Fruit fly (Drosophila melanogaster) whole organism, embryonic: ENCODE measurements around the gene CG14302.

Experiments
- Atf-2 ChIP-seq: fragments of 200-800 bp; sonication (Bioruptor generic); optimal IDR thresholded peaks from 2 replicates; lab custom pipeline; 2016; ENCODE audit warnings: missing biosample characterization, missing genetic modification characterization
- Bteb2 ChIP-seq: fragments of 200-800 bp; sonication (Bioruptor generic); optimal IDR thresholded peaks from 2 replicates; lab custom pipeline; 2016; ENCODE audit warnings: missing biosample characterization, missing genetic modification characterization
- CG10147 ChIP-seq: fragments of 200-800 bp; sonication (Bioruptor generic); optimal IDR thresholded peaks from 2 replicates; lab custom pipeline; 2019; ENCODE audit warnings: missing biosample characterization, mild to moderate bottlenecking, missing genetic modification characterization, moderate library complexity
- CG10267 ChIP-seq: fragments of 200-800 bp; sonication (Bioruptor generic); optimal IDR thresholded peaks from 2 replicates; lab custom pipeline; 2018; ENCODE audit warnings: missing biosample characterization, mild to moderate bottlenecking, missing genetic modification characterization, moderate library complexity
- CG10462 ChIP-seq: fragments of 200-800 bp; sonication (Bioruptor generic); optimal IDR thresholded peaks from 2 replicates; lab custom pipeline; 2016; ENCODE audit warnings: missing biosample characterization, missing genetic modification characterization
- CG12391 ChIP-seq: fragments of 200-800 bp; sonication (Bioruptor generic); optimal IDR thresholded peaks from 3 replicates; lab custom pipeline; 2018; ENCODE audit warnings: missing biosample characterization, mild to moderate bottlenecking, missing genetic modification characterization, moderate library complexity
- CG15269 ChIP-seq: fragments of 200-800 bp; sonication (Bioruptor generic); optimal IDR thresholded peaks from 2 replicates; lab custom pipeline; 2018; ENCODE audit warnings: missing biosample characterization, mild to moderate bottlenecking, missing genetic modification characterization, moderate library complexity
- CG15479 ChIP-seq: fragments of 200-800 bp; sonication (Bioruptor generic); optimal IDR thresholded peaks from 3 replicates; lab custom pipeline; 2019; ENCODE audit warnings: missing biosample characterization, mild to moderate bottlenecking, missing genetic modification characterization, moderate library complexity
- CG17359 ChIP-seq: fragments of 200-800 bp; sonication (Bioruptor generic); optimal IDR thresholded peaks from 3 replicates; lab custom pipeline; 2018; ENCODE audit warnings: missing biosample characterization, mild to moderate bottlenecking, missing genetic modification characterization, moderate library complexity
- CG18476 ChIP-seq: fragments of 200-800 bp; sonication (Bioruptor generic); optimal IDR thresholded peaks from 2 replicates; lab custom pipeline; 2016; ENCODE audit warnings: missing biosample characterization, mild to moderate bottlenecking, missing genetic modification characterization
- CG18599 ChIP-seq: fragments of 200-800 bp; sonication (Bioruptor generic); optimal IDR thresholded peaks from 3 replicates; lab custom pipeline; 2017; ENCODE audit warnings: missing biosample characterization, missing genetic modification characterization, mild to moderate bottlenecking, moderate library complexity, missing genetic modification reagents
- CG2120 ChIP-seq: fragments of 200-800 bp; sonication (Bioruptor generic); optimal IDR thresholded peaks from 3 replicates; lab custom pipeline; 2016; ENCODE audit warnings: missing biosample characterization, missing genetic modification characterization
- CG31224 ChIP-seq: fragments of 200-800 bp; sonication (Bioruptor generic); IDR thresholded peaks from 2 replicates; pipeline ENCODE4 v1.3.6; 2022; ENCODE audit warnings: missing biosample characterization, missing genetic modification characterization
- CG3163 ChIP-seq: fragments of 200-800 bp; sonication (Bioruptor generic); optimal IDR thresholded peaks from 3 replicates; lab custom pipeline; 2016; ENCODE audit warnings: missing biosample characterization, missing genetic modification characterization
- CG4820 ChIP-seq: fragments of 200-800 bp; sonication (Bioruptor generic); optimal IDR thresholded peaks from 3 replicates; lab custom pipeline; 2016; ENCODE audit warnings: missing biosample characterization, missing genetic modification characterization
- CG7357 ChIP-seq: fragments of 200-800 bp; sonication (Bioruptor generic); IDR thresholded peaks from 3 replicates; pipeline ENCODE4 v1.3.6; 2022; ENCODE audit warnings: missing biosample characterization, missing genetic modification characterization
- CG7839 ChIP-seq: fragments of 200-800 bp; sonication (Bioruptor generic); optimal IDR thresholded peaks from 3 replicates; lab custom pipeline; 2018; ENCODE audit warnings: missing biosample characterization, mild to moderate bottlenecking, missing genetic modification characterization, moderate library complexity
- CG9215 ChIP-seq: fragments of 200-800 bp; sonication (Bioruptor generic); IDR thresholded peaks from 2 replicates; pipeline ENCODE4 v1.3.6; 2022; ENCODE audit warnings: missing biosample characterization, missing genetic modification characterization
- CG9437 ChIP-seq: fragments of 200-800 bp; sonication (Bioruptor generic); optimal IDR thresholded peaks from 2 replicates; lab custom pipeline; 2018; ENCODE audit warnings: missing biosample characterization, mild to moderate bottlenecking, missing genetic modification characterization
- Chrac-16 ChIP-seq: fragments of 200-800 bp; sonication (Bioruptor generic); optimal IDR thresholded peaks from 3 replicates; lab custom pipeline; 2016; ENCODE audit warnings: missing biosample characterization, missing genetic modification characterization
- D19B ChIP-seq: fragments of 200-800 bp; sonication (Bioruptor generic); optimal IDR thresholded peaks from 2 replicates; lab custom pipeline; 2017; ENCODE audit warnings: missing biosample characterization, mild to moderate bottlenecking, missing genetic modification characterization
- Doc3 ChIP-seq: fragments of 200-800 bp; sonication (Bioruptor generic); IDR thresholded peaks from 3 replicates; pipeline ENCODE4 v1.3.6; 2022; ENCODE audit warnings: missing biosample characterization, missing genetic modification characterization; ENCODE audit not compliant: partially characterized antibody
- E2f1 ChIP-seq: fragments of 200-800 bp; sonication (Bioruptor generic); IDR thresholded peaks from 2 replicates; pipeline ENCODE4 v1.3.6; 2022; ENCODE audit warnings: missing biosample characterization, missing genetic modification characterization
- Fer1 ChIP-seq: fragments of 200-800 bp; sonication (Bioruptor generic); optimal IDR thresholded peaks from 2 replicates; lab custom pipeline; 2017; ENCODE audit warnings: missing biosample characterization, mild to moderate bottlenecking, missing genetic modification characterization
- GATAe ChIP-seq: fragments of 200-800 bp; sonication (Bioruptor generic); conservative IDR thresholded peaks from 2 replicates; pipeline ENCODE4 v1.3.6; 2022; ENCODE audit warnings: missing biosample characterization, missing genetic modification characterization
- Meics ChIP-seq: fragments of 200-800 bp; sonication (Bioruptor generic); optimal IDR thresholded peaks from 2 replicates; lab custom pipeline; 2017; ENCODE audit warnings: missing biosample characterization, mild to moderate bottlenecking, missing genetic modification characterization
- PHDP ChIP-seq: fragments of 200-800 bp; sonication (Bioruptor generic); optimal IDR thresholded peaks from 3 replicates; lab custom pipeline; 2018; ENCODE audit warnings: missing biosample characterization, mild to moderate bottlenecking, missing genetic modification characterization, moderate library complexity
- Sin3A ChIP-seq: fragments of >200 bp; optimal IDR thresholded peaks from 2 replicates; lab custom pipeline; 2018
- Sox102F ChIP-seq: fragments of 200-800 bp; sonication (Bioruptor generic); optimal IDR thresholded peaks from 2 replicates; lab custom pipeline; 2018; ENCODE audit warnings: missing biosample characterization, mild to moderate bottlenecking, missing genetic modification characterization, moderate library complexity
- Sry-β ChIP-seq: fragments of 200-800 bp; sonication (Bioruptor generic); optimal IDR thresholded peaks from 2 replicates; lab custom pipeline; 2018; ENCODE audit warnings: missing biosample characterization, mild to moderate bottlenecking, missing genetic modification characterization, moderate library complexity
- YL-1 ChIP-seq: fragments of 200-800 bp; sonication (Bioruptor generic); optimal IDR thresholded peaks from 3 replicates; lab custom pipeline; 2017; ENCODE audit warnings: missing biosample characterization, mild to moderate bottlenecking, missing genetic modification characterization
- al ChIP-seq: fragments of 200-800 bp; sonication (Bioruptor generic); IDR thresholded peaks from 2 replicates; pipeline ENCODE4 v1.3.6; 2022; ENCODE audit warnings: missing biosample characterization, missing genetic modification characterization
- dimm ChIP-seq: fragments of 200-800 bp; sonication (Bioruptor generic); IDR thresholded peaks from 2 replicates; pipeline ENCODE4 v1.3.6; 2022; ENCODE audit warnings: missing biosample characterization, missing genetic modification characterization
- dpn ChIP-seq, 2 experiments: fragments of 200-800 bp; sonication (Bioruptor generic); optimal IDR thresholded peaks; 3 replicates each; lab custom pipeline; 2016; ENCODE audit warnings: missing biosample characterization in 2 of 2, missing genetic modification characterization in 2 of 2
- dysf ChIP-seq: fragments of 200-800 bp; sonication (Bioruptor generic); IDR thresholded peaks from 3 replicates; pipeline ENCODE4 v1.3.6; 2022; ENCODE audit warnings: missing biosample characterization, missing genetic modification characterization
- exex ChIP-seq: fragments of 200-800 bp; sonication (Bioruptor generic); optimal IDR thresholded peaks from 4 replicates; lab custom pipeline; 2018; ENCODE audit warnings: missing biosample characterization, mild to moderate bottlenecking, missing genetic modification characterization, moderate library complexity
- fu2 ChIP-seq: fragments of 200-800 bp; sonication (Bioruptor generic); optimal IDR thresholded peaks from 2 replicates; lab custom pipeline; 2016; ENCODE audit warnings: missing biosample characterization, missing genetic modification characterization
- gem ChIP-seq: fragments of 200-800 bp; sonication (Bioruptor generic); optimal IDR thresholded peaks from 2 replicates; lab custom pipeline; 2019; ENCODE audit warnings: missing biosample characterization, mild to moderate bottlenecking, missing genetic modification characterization, moderate library complexity
- gfzf ChIP-seq: fragments of 200-800 bp; sonication (Bioruptor generic); optimal IDR thresholded peaks from 2 replicates; lab custom pipeline; 2016; ENCODE audit warnings: missing biosample characterization, mild to moderate bottlenecking, missing genetic modification characterization, moderate library complexity
- grau ChIP-seq: fragments of 200-800 bp; optimal IDR thresholded peaks from 3 replicates; lab custom pipeline; 2019; ENCODE audit warnings: missing biosample characterization, mild to moderate bottlenecking, missing genetic modification characterization, moderate library complexity
- ham ChIP-seq: fragments of 200-800 bp; sonication (Bioruptor generic); IDR thresholded peaks from 2 replicates; pipeline ENCODE4 v1.3.6; 2022; ENCODE audit warnings: missing biosample characterization, missing genetic modification characterization
- hb ChIP-seq: fragments of 200-800 bp; sonication (Bioruptor generic); IDR thresholded peaks from 3 replicates; pipeline ENCODE4 v1.3.6; 2022; ENCODE audit warnings: missing biosample characterization, missing genetic modification characterization; ENCODE audit not compliant: partially characterized antibody
- lab ChIP-seq: fragments of 200-800 bp; sonication (Bioruptor generic); optimal IDR thresholded peaks from 3 replicates; lab custom pipeline; 2017; ENCODE audit warnings: missing biosample characterization, missing genetic modification characterization, mild to moderate bottlenecking, moderate library complexity, missing genetic modification reagents
- nerfin-2 ChIP-seq: fragments of 200-800 bp; sonication (Bioruptor generic); IDR thresholded peaks from 2 replicates; pipeline ENCODE4 v1.3.6; 2022; ENCODE audit warnings: missing biosample characterization, missing genetic modification characterization; ENCODE audit not compliant: partially characterized antibody
- otp ChIP-seq: fragments of 200-800 bp; sonication (Bioruptor generic); IDR thresholded peaks from 3 replicates; pipeline ENCODE4, ENCODE4 v1.3.6; 2022; ENCODE audit warnings: missing biosample characterization, missing genetic modification characterization
- phol ChIP-seq: fragments of 200-800 bp; sonication (Bioruptor generic); optimal IDR thresholded peaks from 3 replicates; lab custom pipeline; 2018; ENCODE audit warnings: missing biosample characterization, mild to moderate bottlenecking, missing genetic modification characterization, moderate library complexity
- scrt ChIP-seq: fragments of 200-800 bp; sonication (Bioruptor generic); optimal IDR thresholded peaks from 2 replicates; lab custom pipeline; 2018; ENCODE audit warnings: missing biosample characterization, mild to moderate bottlenecking, missing genetic modification characterization, moderate library complexity
- seq ChIP-seq: fragments of 200-800 bp; sonication (Bioruptor generic); IDR thresholded peaks from 2 replicates; pipeline ENCODE4 v1.3.6; 2022; ENCODE audit warnings: missing biosample characterization, missing genetic modification characterization
- twi ChIP-seq: fragments of 200-800 bp; optimal IDR thresholded peaks from 2 replicates; lab custom pipeline; 2019; ENCODE audit warnings: missing biosample characterization, mild to moderate bottlenecking, missing genetic modification characterization, moderate library complexity

Gene CG14302

DNA sequence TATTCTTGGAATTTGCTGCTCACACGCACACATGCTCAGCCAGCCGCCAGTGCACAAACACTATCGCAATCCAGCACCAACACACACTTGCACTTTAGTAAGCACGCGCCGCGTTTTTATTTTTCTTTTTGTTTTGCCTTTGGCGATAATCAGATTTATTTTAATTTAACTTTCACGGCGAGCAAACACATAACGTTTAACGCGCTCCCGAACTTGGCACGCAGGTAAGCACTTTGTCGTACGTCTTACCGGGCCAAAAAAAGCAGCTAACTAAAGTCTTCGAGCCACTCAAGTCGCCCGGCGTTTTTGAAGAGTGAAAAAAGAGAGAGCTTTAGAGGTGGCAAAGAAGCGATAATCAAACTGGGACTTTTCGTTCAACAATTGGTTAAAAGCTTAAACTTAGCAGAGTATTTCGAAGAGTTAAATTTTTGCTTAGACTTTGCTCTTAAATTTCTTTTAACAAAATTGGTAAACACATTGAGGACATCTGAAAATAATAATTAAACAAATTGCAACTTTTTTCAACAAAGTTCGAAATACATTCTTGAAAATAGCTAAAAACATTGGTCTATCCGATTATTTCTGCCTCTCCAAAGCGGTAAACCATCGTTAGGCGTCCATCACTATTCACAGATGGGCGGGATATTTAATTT lies 10.9 kb downstream of the CG14302 start, which contains the start of gene Mekk1 (continued):
- TF ChIP-seq exex (tag; lab: Kevin White, UChicago) (peak; percentile 5), CG2120 (GFP tag; lab: Kevin White, UChicago) (peak; percentile 79), CG15479 (GFP tag; lab: Kevin White, UChicago) (no peak), dimm (GFP tag; lab: Robert Waterston, UW) (no peak), CG9437 (GFP tag; lab: Kevin White, UChicago) (peak; percentile 18), Bteb2 (GFP tag; lab: Kevin White, UChicago) (peak; percentile 25), Fer1 (GFP tag; lab: Kevin White, UChicago) (peak; percentile 73), CG17359 (tag; lab: Kevin White, UChicago) (peak; percentile 29), CG15269 (tag; lab: Kevin White, UChicago) (peak; percentile 53), Sin3A (lab: Kevin White, UChicago) (peak; percentile 27), D19B (peak; percentile 39), otp (GFP tag; lab: Robert Waterston, UW) (0 out of 3 replicates have a peak, but pooled peaks have one; percentile 25), lab (peak; percentile 53), E2f1 (GFP tag; lab: Robert Waterston, UW) (no peak), CG7839 (tag; lab: Kevin White, UChicago) (peak; percentile 42), CG31224 (GFP tag; lab: Robert Waterston, UW) (0 out of 2 replicates have a peak, but pooled peaks have one; percentile 27), dysf (GFP tag; lab: Robert Waterston, UW) (peak; percentile 38; the same call in 1 of the 3 replicates), scrt (GFP tag; lab: Kevin White, UChicago) (peak; percentile 72), dpn (GFP tag; optimal IDR thresholded peaks at IDR 0.05; lab: Kevin White, UChicago) (peak; percentile 39 to 52), GATAe (no peak), CG9215 (GFP tag; lab: Robert Waterston, UW) (peak; percentile 47), CG12391 (tag; lab: Kevin White, UChicago) (peak; percentile 66), CG18599 (GFP tag; lab: Kevin White, UChicago) (peak; percentile 57), Chrac-16 (GFP tag; lab: Kevin White, UChicago) (peak; percentile 42), CG18476 (GFP tag; lab: Kevin White, UChicago) (peak; percentile 35), Sry-β (peak; percentile 87), CG7357 (no peak), gem (tag; lab: Kevin White, UChicago) (peak; percentile 63), al (GFP tag; lab: Robert Waterston, UW) (peak; percentile 39; the same call in 1 of the 2 replicates), gfzf (GFP tag; lab: Kevin White, UChicago) (peak; percentile 14), fu2 (GFP tag; lab: Kevin White, UChicago) (peak; percentile 66), ham (GFP tag; lab: Robert Waterston, UW) (no peak), twi (tag; lab: Kevin White, UChicago) (peak; percentile 12), Doc3 (GFP tag; lab: Robert Waterston, UW) (peak; percentile 41; the same call in 2 of the 3 replicates), grau (peak; percentile 60), CG10267 (tag; lab: Kevin White, UChicago) (peak; percentile 45), Meics (peak; percentile 56), CG10147 (GFP tag; lab: Kevin White, UChicago) (peak; percentile 67), Atf-2 (no peak), seq (GFP tag; lab: Robert Waterston, UW) (no peak), CG3163 (GFP tag; lab: Kevin White, UChicago) (peak; percentile 68), CG4820 (no peak), nerfin-2 (GFP tag; lab: Robert Waterston, UW) (no peak), hb (GFP tag; lab: Robert Waterston, UW) (peak; percentile 63; the same call in 1 of the 3 replicates), phol (tag; lab: Kevin White, UChicago) (peak; percentile 45), Sox102F (GFP tag; lab: Kevin White, UChicago) (peak; percentile 47), YL-1 (GFP tag; lab: Kevin White, UChicago) (no peak), CG10462 (GFP tag; lab: Kevin White, UChicago) (no peak), PHDP (peak; percentile 43)
